Fruit fly (Drosophila melanogaster) whole organism, embryonic: ENCODE data around the gene CG13676.

Experiments
- Adf1 ChIP-seq: fragments of 200-800 bp; sonication (Bioruptor generic); IDR thresholded peaks from 2 replicates; pipeline ENCODE4 v1.3.6; 2022; ENCODE audit warnings: missing biosample characterization, missing genetic modification characterization
- Asciz ChIP-seq: fragments of 200-800 bp; sonication (Bioruptor generic); optimal IDR thresholded peaks from 2 replicates; lab custom pipeline; 2017; ENCODE audit warnings: missing biosample characterization, mild to moderate bottlenecking, missing genetic modification characterization, missing genetic modification reagents
- CG11723 ChIP-seq: fragments of 200-800 bp; sonication (Bioruptor generic); optimal IDR thresholded peaks from 2 replicates; lab custom pipeline; 2017; ENCODE audit warnings: missing biosample characterization, mild to moderate bottlenecking, missing genetic modification characterization
- CG12299 ChIP-seq: fragments of 200-800 bp; sonication (Bioruptor generic); optimal IDR thresholded peaks from 2 replicates; lab custom pipeline; 2018; ENCODE audit warnings: missing biosample characterization, mild to moderate bottlenecking, missing genetic modification characterization
- CG12744 ChIP-seq: fragments of 200-800 bp; sonication (Bioruptor generic); optimal IDR thresholded peaks from 2 replicates; lab custom pipeline; 2016; ENCODE audit warnings: missing biosample characterization, missing genetic modification characterization
- CG14014 ChIP-seq: fragments of 200-800 bp; sonication (Bioruptor generic); IDR thresholded peaks from 2 replicates; pipeline ENCODE4 v1.3.6; 2022; ENCODE audit warnings: missing biosample characterization, missing genetic modification characterization
- CG14965 ChIP-seq: fragments of 200-800 bp; sonication (Bioruptor generic); optimal IDR thresholded peaks from 2 replicates; lab custom pipeline; 2016; ENCODE audit warnings: missing biosample characterization, missing genetic modification characterization, borderline replicate concordance
- CG15073 ChIP-seq: fragments of 200-800 bp; sonication (Bioruptor generic); optimal IDR thresholded peaks from 2 replicates; lab custom pipeline; 2016; ENCODE audit warnings: missing biosample characterization, missing genetic modification characterization
- CG15269 ChIP-seq: fragments of 200-800 bp; sonication (Bioruptor generic); optimal IDR thresholded peaks from 2 replicates; lab custom pipeline; 2018; ENCODE audit warnings: missing biosample characterization, mild to moderate bottlenecking, missing genetic modification characterization, moderate library complexity
- CG15479 ChIP-seq: fragments of 200-800 bp; sonication (Bioruptor generic); optimal IDR thresholded peaks from 3 replicates; lab custom pipeline; 2019; ENCODE audit warnings: missing biosample characterization, mild to moderate bottlenecking, missing genetic modification characterization, moderate library complexity
- CG15514 ChIP-seq: fragments of 200-800 bp; sonication (Bioruptor generic); optimal IDR thresholded peaks from 3 replicates; lab custom pipeline; 2017; ENCODE audit warnings: missing biosample characterization, missing genetic modification characterization, mild to moderate bottlenecking, moderate library complexity, missing genetic modification reagents
- CG17186 ChIP-seq: fragments of 200-800 bp; sonication (Bioruptor generic); optimal IDR thresholded peaks from 3 replicates; lab custom pipeline; 2017; ENCODE audit warnings: missing biosample characterization, missing genetic modification reagents, missing genetic modification characterization
- CG17328 ChIP-seq: fragments of 200-800 bp; sonication (Bioruptor generic); IDR thresholded peaks from 2 replicates; pipeline ENCODE4 v1.3.6; 2022; ENCODE audit warnings: missing biosample characterization, missing genetic modification characterization
- CG17385 ChIP-seq: fragments of 200-800 bp; sonication (Bioruptor generic); optimal IDR thresholded peaks from 3 replicates; lab custom pipeline; 2018; ENCODE audit warnings: missing biosample characterization, mild to moderate bottlenecking, missing genetic modification characterization
- CG18599 ChIP-seq: fragments of 200-800 bp; sonication (Bioruptor generic); optimal IDR thresholded peaks from 3 replicates; lab custom pipeline; 2017; ENCODE audit warnings: missing biosample characterization, missing genetic modification characterization, mild to moderate bottlenecking, moderate library complexity, missing genetic modification reagents
- CG18619 ChIP-seq: fragments of 200-800 bp; sonication (Bioruptor generic); optimal IDR thresholded peaks from 3 replicates; lab custom pipeline; 2017; ENCODE audit warnings: missing biosample characterization, mild to moderate bottlenecking, missing genetic modification characterization
- CG2712 ChIP-seq: fragments of 200-800 bp; optimal IDR thresholded peaks from 3 replicates; lab custom pipeline; 2019; ENCODE audit warnings: missing biosample characterization, mild to moderate bottlenecking, missing genetic modification characterization, moderate library complexity
- CG30403 ChIP-seq: fragments of 200-800 bp; sonication (Bioruptor generic); optimal IDR thresholded peaks from 3 replicates; lab custom pipeline; 2016; ENCODE audit warnings: missing biosample characterization, missing genetic modification characterization
- CG3281 ChIP-seq: fragments of 200-800 bp; sonication (Bioruptor generic); optimal IDR thresholded peaks from 3 replicates; lab custom pipeline; 2017; ENCODE audit warnings: missing biosample characterization, mild to moderate bottlenecking, missing genetic modification characterization
- CG33213 ChIP-seq: fragments of 200-800 bp; sonication (Bioruptor generic); optimal IDR thresholded peaks from 3 replicates; lab custom pipeline; 2016; ENCODE audit warnings: missing biosample characterization, missing genetic modification characterization
- CG4707 ChIP-seq: fragments of 200-800 bp; sonication (Bioruptor generic); optimal IDR thresholded peaks from 2 replicates; lab custom pipeline; 2018; ENCODE audit warnings: missing biosample characterization, mild to moderate bottlenecking, missing genetic modification characterization, moderate library complexity
- CG6765 ChIP-seq: fragments of 200-800 bp; sonication (Bioruptor generic); optimal IDR thresholded peaks from 3 replicates; lab custom pipeline; 2017; ENCODE audit warnings: missing biosample characterization, mild to moderate bottlenecking, missing genetic modification characterization
- CG7357 ChIP-seq: fragments of 200-800 bp; sonication (Bioruptor generic); IDR thresholded peaks from 3 replicates; pipeline ENCODE4 v1.3.6; 2022; ENCODE audit warnings: missing biosample characterization, missing genetic modification characterization
- Dip2 ChIP-seq: fragments of 200-800 bp; sonication (Bioruptor generic); IDR thresholded peaks from 2 replicates; pipeline ENCODE4 v1.3.6; 2022; ENCODE audit warnings: missing biosample characterization, missing genetic modification characterization
- Dref ChIP-seq: fragments of 200-800 bp; sonication (Bioruptor generic); IDR thresholded peaks from 2 replicates; pipeline ENCODE4 v1.3.6; 2022; ENCODE audit warnings: missing biosample characterization, missing genetic modification characterization
- E2f1 ChIP-seq: fragments of 200-800 bp; sonication (Bioruptor generic); IDR thresholded peaks from 2 replicates; pipeline ENCODE4 v1.3.6; 2022; ENCODE audit warnings: missing biosample characterization, missing genetic modification characterization
- Ets65A ChIP-seq: fragments of 200-800 bp; sonication (Bioruptor generic); peaks from one replicate; lab custom pipeline; 2016; ENCODE audit warnings: missing biosample characterization, missing genetic modification characterization
- Fer1 ChIP-seq: fragments of 200-800 bp; sonication (Bioruptor generic); optimal IDR thresholded peaks from 2 replicates; lab custom pipeline; 2017; ENCODE audit warnings: missing biosample characterization, mild to moderate bottlenecking, missing genetic modification characterization
- Fer2 ChIP-seq: fragments of 200-800 bp; sonication (Bioruptor generic); optimal IDR thresholded peaks from 2 replicates; lab custom pipeline; 2018; ENCODE audit warnings: missing biosample characterization, mild to moderate bottlenecking, missing genetic modification characterization, moderate library complexity
- MTF-1 ChIP-seq: fragments of 200-800 bp; sonication (Bioruptor generic); optimal IDR thresholded peaks from 2 replicates; lab custom pipeline; 2018; ENCODE audit warnings: missing biosample characterization, mild to moderate bottlenecking, missing genetic modification characterization, borderline replicate concordance
- Sin3A ChIP-seq: fragments of >200 bp; optimal IDR thresholded peaks from 2 replicates; lab custom pipeline; 2018
- Usf ChIP-seq: fragments of 200-800 bp; sonication (Bioruptor generic); optimal IDR thresholded peaks from 2 replicates; lab custom pipeline; 2017; ENCODE audit warnings: missing genotype, missing biosample characterization, missing genetic modification characterization
- abd-A ChIP-seq: fragments of 200-800 bp; sonication (Bioruptor generic); optimal IDR thresholded peaks from 3 replicates; lab custom pipeline; 2019; ENCODE audit warnings: missing biosample characterization, mild to moderate bottlenecking, missing genetic modification characterization, moderate library complexity
- al ChIP-seq: fragments of 200-800 bp; sonication (Bioruptor generic); IDR thresholded peaks from 2 replicates; pipeline ENCODE4 v1.3.6; 2022; ENCODE audit warnings: missing biosample characterization, missing genetic modification characterization
- ase ChIP-seq: fragments of 200-800 bp; sonication (Bioruptor generic); IDR thresholded peaks from 3 replicates; pipeline ENCODE4 v1.3.6; 2022; ENCODE audit warnings: missing biosample characterization, missing genetic modification characterization
- bowl ChIP-seq: fragments of 200-800 bp; sonication (Bioruptor generic); IDR thresholded peaks from 2 replicates; pipeline ENCODE4 v1.3.6; 2022; ENCODE audit warnings: missing biosample characterization, missing genetic modification characterization
- crc ChIP-seq: fragments of 200-800 bp; sonication (Bioruptor generic); optimal IDR thresholded peaks from 2 replicates; lab custom pipeline; 2016; ENCODE audit warnings: missing biosample characterization, missing genetic modification characterization
- dimm ChIP-seq: fragments of 200-800 bp; sonication (Bioruptor generic); IDR thresholded peaks from 2 replicates; pipeline ENCODE4 v1.3.6; 2022; ENCODE audit warnings: missing biosample characterization, missing genetic modification characterization
- emc ChIP-seq: fragments of 200-800 bp; sonication (Bioruptor generic); optimal IDR thresholded peaks from 2 replicates; lab custom pipeline; 2016; ENCODE audit warnings: missing biosample characterization, missing genetic modification characterization
- en ChIP-seq: fragments of 200-800 bp; sonication (Bioruptor generic); optimal IDR thresholded peaks from 2 replicates; lab custom pipeline; 2016; ENCODE audit warnings: missing biosample characterization, missing genetic modification characterization
- jigr1 ChIP-seq: fragments of 200-800 bp; sonication (Bioruptor generic); IDR thresholded peaks from 3 replicates; pipeline ENCODE4 v1.3.6; 2022; ENCODE audit warnings: missing biosample characterization, missing genetic modification characterization
- klu ChIP-seq: fragments of 200-800 bp; sonication (Bioruptor generic); IDR thresholded peaks from 2 replicates; pipeline ENCODE4 v1.3.6; 2022; ENCODE audit warnings: missing biosample characterization, missing genetic modification characterization
- luna ChIP-seq: fragments of 200-800 bp; sonication (Bioruptor generic); optimal IDR thresholded peaks from 2 replicates; lab custom pipeline; 2016; ENCODE audit warnings: missing biosample characterization, missing genetic modification characterization
- mam ChIP-seq: fragments of 200-800 bp; sonication (Bioruptor generic); optimal IDR thresholded peaks from 3 replicates; lab custom pipeline; 2016; ENCODE audit warnings: missing biosample characterization, missing genetic modification characterization
- nerfin-2 ChIP-seq: fragments of 200-800 bp; sonication (Bioruptor generic); IDR thresholded peaks from 2 replicates; pipeline ENCODE4 v1.3.6; 2022; ENCODE audit warnings: missing biosample characterization, missing genetic modification characterization; ENCODE audit not compliant: partially characterized antibody
- pita ChIP-seq: fragments of 200-800 bp; sonication (Bioruptor generic); optimal IDR thresholded peaks from 2 replicates; lab custom pipeline; 2017; ENCODE audit warnings: missing biosample characterization, mild to moderate bottlenecking, missing genetic modification characterization
- scrt ChIP-seq: fragments of 200-800 bp; sonication (Bioruptor generic); optimal IDR thresholded peaks from 2 replicates; lab custom pipeline; 2018; ENCODE audit warnings: missing biosample characterization, mild to moderate bottlenecking, missing genetic modification characterization, moderate library complexity
- so ChIP-seq: fragments of 200-800 bp; sonication (Bioruptor generic); IDR thresholded peaks from 3 replicates; pipeline ENCODE4 v1.3.6; 2022; ENCODE audit warnings: missing biosample characterization, missing genetic modification characterization
- sob ChIP-seq: fragments of 200-800 bp; sonication (Bioruptor generic); IDR thresholded peaks from 2 replicates; pipeline ENCODE4 v1.3.6; 2022; ENCODE audit warnings: missing biosample characterization, missing genetic modification characterization
- toy ChIP-seq: fragments of 200-800 bp; sonication (Bioruptor generic); IDR thresholded peaks from 2 replicates; pipeline ENCODE4 v1.3.6; 2022; ENCODE audit warnings: missing biosample characterization, missing genetic modification characterization

The CG13676 gene

DNA sequence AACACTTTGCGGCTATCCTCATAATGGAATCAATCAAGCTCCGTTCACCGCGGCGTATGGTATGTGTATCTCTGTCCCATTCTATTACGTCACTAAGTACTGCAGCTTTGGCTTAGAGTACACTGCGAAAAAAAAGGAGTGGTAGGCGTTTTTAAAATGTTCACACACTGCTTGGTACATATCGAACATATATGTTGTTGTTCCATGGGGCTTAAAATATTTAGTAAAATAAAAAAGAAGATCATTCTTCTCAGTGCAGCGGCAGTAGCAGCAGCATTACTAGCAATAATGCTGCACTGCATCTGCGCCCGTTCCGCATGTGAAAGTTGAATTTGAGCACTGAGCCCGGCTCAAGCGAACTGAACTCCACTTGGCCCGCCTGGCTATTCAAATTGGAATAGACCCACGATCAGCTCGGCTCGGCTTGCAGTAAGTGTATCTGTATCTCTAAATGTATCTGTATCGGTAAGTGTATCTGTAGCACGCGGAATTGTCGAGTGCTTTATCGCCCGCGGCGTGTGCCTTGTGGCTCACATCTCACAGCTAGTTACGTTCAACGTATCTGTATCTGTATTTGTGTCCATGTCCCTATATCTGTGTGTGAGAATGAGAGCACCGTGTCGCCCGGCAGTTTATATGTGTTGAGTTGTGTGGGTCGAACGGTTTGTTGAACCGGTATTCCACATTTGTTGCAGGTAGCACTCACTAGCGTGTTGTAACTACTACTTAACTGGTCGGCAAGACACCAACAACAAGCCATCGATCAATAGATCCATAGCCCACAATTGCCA lies 1.8 kb upstream of the CG13676 start (continued):
- peak; percentile 18 for TF ChIP-seq mam (GFP tag; lab: Kevin White, UChicago)
- TF ChIP-seq scrt (GFP tag; lab: Kevin White, UChicago): peak; percentile 32
- no peak; the same call in 1 of the 2 replicates for TF ChIP-seq bowl
- no peak for TF ChIP-seq CG12299 (tag; lab: Kevin White, UChicago)
- TF ChIP-seq CG18599 (GFP tag; lab: Kevin White, UChicago): peak; percentile 33
- peak; percentile 30 for TF ChIP-seq CG18619 (GFP tag; lab: Kevin White, UChicago)
- TF ChIP-seq luna (GFP tag; lab: Kevin White, UChicago): no peak
- TF ChIP-seq nerfin-2 (GFP tag; lab: Robert Waterston, UW): no peak
- no peak for TF ChIP-seq al (GFP tag; lab: Robert Waterston, UW)
- peak; percentile 60; the same call in 1 of the 3 replicates for TF ChIP-seq ase (GFP tag; lab: Robert Waterston, UW)
- TF ChIP-seq CG17186 (GFP tag; lab: Kevin White, UChicago): no peak
- TF ChIP-seq CG2712 (tag; lab: Kevin White, UChicago): peak; percentile 33
- TF ChIP-seq Fer1 (GFP tag; lab: Kevin White, UChicago): peak; percentile 48
- TF ChIP-seq E2f1 (GFP tag; lab: Robert Waterston, UW): no peak
- peak; percentile 63 for TF ChIP-seq CG17328 (GFP tag; lab: Robert Waterston, UW)
- TF ChIP-seq klu (GFP tag; lab: Robert Waterston, UW): no peak
- TF ChIP-seq dimm (GFP tag; lab: Robert Waterston, UW): no peak
- no peak for TF ChIP-seq CG15073
- TF ChIP-seq Usf (GFP tag; lab: Kevin White, UChicago): no peak
- TF ChIP-seq CG30403: peak; percentile 46
- TF ChIP-seq CG11723 (GFP tag; lab: Kevin White, UChicago): peak; percentile 47
- no peak for TF ChIP-seq en (GFP tag; lab: Kevin White, UChicago)
- TF ChIP-seq CG14014: 0 out of 2 replicates have a peak, but pooled peaks have one; percentile 31
- TF ChIP-seq Sin3A (lab: Kevin White, UChicago): no peak
- TF ChIP-seq CG15514 (GFP tag; lab: Kevin White, UChicago): peak; percentile 29
- TF ChIP-seq abd-A (tag; lab: Kevin White, UChicago): no peak
- peak; percentile 65 for TF ChIP-seq Asciz (GFP tag; lab: Kevin White, UChicago)
- no peak for TF ChIP-seq pita
- TF ChIP-seq so (GFP tag; lab: Robert Waterston, UW): peak; percentile 65; the same call in 1 of the 3 replicates
- no peak for TF ChIP-seq CG12744 (GFP tag; lab: Kevin White, UChicago)
- TF ChIP-seq MTF-1: no peak
- no peak for TF ChIP-seq CG6765
- TF ChIP-seq CG17385 (GFP tag; lab: Kevin White, UChicago): peak; percentile 66
- TF ChIP-seq Adf1 (GFP tag; lab: Robert Waterston, UW): no peak
- no peak for TF ChIP-seq CG4707 (GFP tag; lab: Kevin White, UChicago)
- peak; percentile 56 for TF ChIP-seq CG15269 (tag; lab: Kevin White, UChicago)
- TF ChIP-seq Dip2 (GFP tag; lab: Robert Waterston, UW): no peak
- no peak for TF ChIP-seq toy (GFP tag; lab: Robert Waterston, UW)
- TF ChIP-seq crc (GFP tag; lab: Kevin White, UChicago): no peak
- no peak for TF ChIP-seq Dref (GFP tag; lab: Robert Waterston, UW)
- peak; percentile 22 for TF ChIP-seq CG3281 (GFP tag; lab: Kevin White, UChicago)
- TF ChIP-seq CG33213: peak; percentile 41
- no peak for TF ChIP-seq jigr1 (GFP tag; lab: Robert Waterston, UW)
- peak; percentile 46 for TF ChIP-seq Ets65A (GFP tag; lab: Kevin White, UChicago)
- TF ChIP-seq emc: no peak
- TF ChIP-seq CG14965 (GFP tag; lab: Kevin White, UChicago): no peak
- no peak for TF ChIP-seq CG7357
- TF ChIP-seq CG15479: no peak
- no peak for TF ChIP-seq Fer2 (tag; lab: Kevin White, UChicago)
- TF ChIP-seq sob: peak; percentile 46; the same call in 1 of the 2 replicates
